Fruit fly (Drosophila melanogaster) whole organism, adult: ENCODE data around the gene CG11563.

Experiments used
- CG11617 ChIP-seq: fragments of 200-800 bp; sonication (Bioruptor generic); optimal IDR thresholded peaks from 2 replicates; lab custom pipeline; 2017; ENCODE audit warnings: mild to moderate bottlenecking, missing biosample characterization, missing genetic modification reagents, missing genetic modification characterization
- CG12768 ChIP-seq: fragments of 200-800 bp; sonication (Bioruptor generic); optimal IDR thresholded peaks from 2 replicates; lab custom pipeline; 2017; ENCODE audit warnings: missing biosample characterization, missing genetic modification characterization, mild to moderate bottlenecking, moderate library complexity, missing genetic modification reagents
- CG14711 ChIP-seq: fragments of 200-800 bp; sonication (Bioruptor generic); optimal IDR thresholded peaks from 2 replicates; lab custom pipeline; 2018; ENCODE audit warnings: missing biosample characterization, mild to moderate bottlenecking, missing genetic modification characterization, moderate library complexity
- CG1620 ChIP-seq: fragments of 200-800 bp; sonication (Bioruptor generic); optimal IDR thresholded peaks from 2 replicates; lab custom pipeline; 2016; ENCODE audit warnings: missing biosample characterization, missing genetic modification characterization
- CG33017 ChIP-seq: fragments of 200-800 bp; sonication (Bioruptor generic); optimal IDR thresholded peaks from 2 replicates; lab custom pipeline; 2018; ENCODE audit warnings: missing biosample characterization, mild to moderate bottlenecking, missing genetic modification characterization, moderate library complexity
- CG5204 ChIP-seq: fragments of 200-800 bp; sonication (Bioruptor generic); optimal IDR thresholded peaks from 2 replicates; lab custom pipeline; 2016; ENCODE audit warnings: missing biosample characterization, missing genetic modification characterization
- CG7045 ChIP-seq: fragments of 200-800 bp; sonication (Bioruptor generic); optimal IDR thresholded peaks from 2 replicates; lab custom pipeline; 2017; ENCODE audit warnings: missing biosample characterization, mild to moderate bottlenecking, missing genetic modification characterization
- CG7101 ChIP-seq: fragments of 200-800 bp; sonication (Bioruptor generic); optimal IDR thresholded peaks from 2 replicates; lab custom pipeline; 2018; ENCODE audit warnings: missing biosample characterization, mild to moderate bottlenecking, missing genetic modification characterization, moderate library complexity
- Clk ChIP-seq: fragments of 200-800 bp; sonication (Bioruptor generic); optimal IDR thresholded peaks from 2 replicates; lab custom pipeline; 2017; ENCODE audit warnings: missing biosample characterization, missing genetic modification characterization
- Crg-1 ChIP-seq: fragments of 200-800 bp; sonication (Bioruptor generic); optimal IDR thresholded peaks from 2 replicates; lab custom pipeline; 2016; ENCODE audit warnings: missing biosample characterization, missing genetic modification characterization
- Hr96 ChIP-seq: fragments of 200-800 bp; sonication (Bioruptor generic); optimal IDR thresholded peaks from 2 replicates; lab custom pipeline; 2016; ENCODE audit warnings: missing biosample characterization, missing genetic modification characterization
- Mnt ChIP-seq: fragments of 200-800 bp; sonication (Bioruptor generic); optimal IDR thresholded peaks from 2 replicates; lab custom pipeline; 2016; ENCODE audit warnings: missing biosample characterization, mild to moderate bottlenecking, missing genetic modification characterization
- bab1 ChIP-seq: fragments of 200-800 bp; sonication (Bioruptor generic); optimal IDR thresholded peaks from 3 replicates; lab custom pipeline; 2019; ENCODE audit warnings: missing biosample characterization, mild to moderate bottlenecking, missing genetic modification characterization, moderate library complexity
- cic ChIP-seq: fragments of 200-800 bp; sonication (Bioruptor generic); optimal IDR thresholded peaks from 2 replicates; lab custom pipeline; 2017; ENCODE audit warnings: missing biosample characterization, mild to moderate bottlenecking, missing genetic modification characterization, moderate library complexity
- cnc ChIP-seq, 2 experiments: fragments of >200 bp; optimal IDR thresholded peaks; 2 replicates each; lab custom pipeline; 2017
- kay ChIP-seq: fragments of 200-800 bp; sonication (Bioruptor generic); peaks from one replicate; lab custom pipeline; 2016; ENCODE audit warnings: missing biosample characterization, missing genetic modification characterization, borderline replicate concordance
- ovo ChIP-seq: fragments of 200-800 bp; sonication (Bioruptor generic); optimal IDR thresholded peaks from 2 replicates; lab custom pipeline; 2016; ENCODE audit warnings: missing biosample characterization, missing genetic modification characterization
- pad ChIP-seq: fragments of 200-800 bp; sonication (Bioruptor generic); optimal IDR thresholded peaks from 3 replicates; lab custom pipeline; 2017; ENCODE audit warnings: missing biosample characterization, missing genetic modification characterization, mild to moderate bottlenecking, moderate library complexity, missing genetic modification reagents
- tj ChIP-seq: fragments of 200-800 bp; sonication (Bioruptor generic); optimal IDR thresholded peaks from 3 replicates; lab custom pipeline; 2017; ENCODE audit warnings: missing biosample characterization, mild to moderate bottlenecking, missing genetic modification characterization, moderate library complexity
- toe ChIP-seq: fragments of 200-800 bp; sonication (Bioruptor generic); optimal IDR thresholded peaks from 2 replicates; lab custom pipeline; 2016; ENCODE audit warnings: missing biosample characterization, missing genetic modification characterization

Gene CG11563

dm6 chr3R:31721466-31721865 is 15.4 kb upstream of the CG11563 start:
- TF ChIP-seq Hr96 (GFP tag; lab: Kevin White, UChicago) (no peak), CG5204 (GFP tag; lab: Kevin White, UChicago) (no peak), kay (GFP tag; lab: Kevin White, UChicago) (no peak), cic (GFP tag; lab: Kevin White, UChicago) (no peak), ovo (GFP tag; lab: Kevin White, UChicago) (no peak), CG1620 (no peak), tj (GFP tag; lab: Kevin White, UChicago) (no peak), pad (no peak), CG12768 (no peak), bab1 (GFP tag; lab: Kevin White, UChicago) (no peak), Mnt (GFP tag; lab: Kevin White, UChicago) (no peak), CG33017 (tag; lab: Kevin White, UChicago) (no peak), CG14711 (tag; lab: Kevin White, UChicago) (no peak), CG11617 (no peak), Crg-1 (GFP tag; lab: Kevin White, UChicago) (no peak), cnc (optimal IDR thresholded peaks at IDR 0.05; lab: Kevin White, UChicago) (no peak), CG7045 (GFP tag; lab: Kevin White, UChicago) (no peak), toe (no peak), CG7101 (no peak)

DNA sequence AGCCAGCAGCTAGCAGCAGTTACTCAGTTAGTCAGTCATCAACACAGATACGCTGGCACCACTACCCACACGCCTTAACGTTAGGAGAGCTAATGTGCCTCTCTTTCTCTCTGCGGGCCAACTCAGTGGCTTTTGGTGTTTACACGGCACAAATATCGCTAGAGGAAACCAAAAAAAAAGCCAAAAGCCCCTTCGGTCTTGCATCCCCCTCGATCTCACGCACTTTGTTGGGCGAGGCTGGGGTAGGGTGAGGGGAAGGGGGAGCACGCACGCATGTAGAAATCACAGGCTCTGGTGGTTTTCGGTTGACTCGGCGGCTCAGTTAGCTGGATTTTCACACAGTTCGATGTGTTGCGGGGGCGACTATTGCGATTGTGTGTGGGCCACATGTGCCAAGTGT is 14.9 kb upstream of the CG11563 start:
- no peak for TF ChIP-seq CG14711 (tag; lab: Kevin White, UChicago)
- no peak for TF ChIP-seq toe

dm6 chr3R:31723206-31723933 is 13.5 kb upstream of the CG11563 start:
- TF ChIP-seq CG12768 (no peak), cnc (optimal IDR thresholded peaks at IDR 0.05; lab: Kevin White, UChicago) (no peak), pad (peak; percentile 27), CG7045 (GFP tag; lab: Kevin White, UChicago) (no peak), Hr96 (GFP tag; lab: Kevin White, UChicago) (no peak), CG1620 (no peak), CG7101 (no peak), Clk (no peak), CG14711 (tag; lab: Kevin White, UChicago) (no peak), tj (GFP tag; lab: Kevin White, UChicago) (no peak), Crg-1 (GFP tag; lab: Kevin White, UChicago) (no peak), CG11617 (no peak), ovo (GFP tag; lab: Kevin White, UChicago) (peak; percentile 7), toe (peak; percentile 39), CG33017 (tag; lab: Kevin White, UChicago) (no peak), bab1 (GFP tag; lab: Kevin White, UChicago) (no peak), CG5204 (GFP tag; lab: Kevin White, UChicago) (no peak), Mnt (GFP tag; lab: Kevin White, UChicago) (no peak), cic (GFP tag; lab: Kevin White, UChicago) (no peak), kay (GFP tag; lab: Kevin White, UChicago) (no peak)

DNA sequence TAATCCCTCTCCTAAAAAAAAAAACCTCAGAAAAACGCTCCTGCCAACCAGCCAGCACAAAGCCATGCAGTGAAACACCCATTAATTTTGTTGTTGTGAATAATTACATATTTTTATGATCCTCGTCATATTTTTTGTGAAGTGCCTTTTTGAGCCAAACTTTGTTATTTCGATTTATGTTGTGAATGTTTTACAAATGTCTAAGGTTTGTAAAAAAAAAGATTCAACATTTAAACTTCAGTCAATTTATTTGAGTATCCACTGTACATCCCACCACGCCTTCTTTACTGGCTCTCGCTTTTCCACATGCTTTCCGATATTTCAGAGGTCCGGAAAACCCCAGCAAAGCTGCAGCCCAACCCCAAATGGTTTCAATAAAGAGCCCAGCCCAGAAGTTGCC is 12.7 kb upstream of the CG11563 start:
- TF ChIP-seq CG33017 (tag; lab: Kevin White, UChicago) (no peak), kay (GFP tag; lab: Kevin White, UChicago) (peak; percentile 32)

DNA sequence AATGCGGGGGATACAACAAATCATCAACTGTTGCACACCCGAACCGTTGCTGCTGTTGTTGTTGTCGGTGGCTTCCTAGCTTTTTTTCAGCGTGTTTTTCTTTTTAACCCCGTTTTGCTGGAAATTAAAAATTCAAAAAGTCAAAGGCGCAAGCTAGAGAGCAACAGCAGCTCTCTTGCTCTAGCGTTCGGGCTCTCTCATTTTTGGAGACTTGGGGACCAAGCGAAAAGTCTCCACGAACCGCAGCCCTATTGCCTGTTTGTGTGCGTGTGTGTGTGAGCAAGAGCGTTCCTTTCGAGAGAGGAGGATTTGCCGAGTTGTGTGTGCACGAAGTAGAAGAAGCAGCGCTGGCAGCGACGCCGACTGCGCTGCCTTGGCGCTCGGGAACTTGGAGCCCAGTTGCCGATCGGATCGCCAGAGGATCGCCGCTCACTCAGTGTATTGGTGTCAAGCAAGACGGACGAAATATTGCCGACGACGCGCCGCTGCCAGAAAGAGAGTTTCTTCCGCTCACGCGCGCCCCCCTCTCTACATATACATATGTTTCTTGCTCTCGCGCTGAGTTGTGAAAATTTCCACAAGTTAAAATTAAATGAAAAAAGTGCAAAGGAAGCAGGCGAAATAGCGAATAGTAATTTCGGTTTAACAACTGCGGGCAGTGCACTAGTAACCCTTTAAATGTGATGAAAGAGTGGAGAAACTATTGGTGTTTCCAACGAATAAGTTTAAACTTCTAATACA is 12.1 kb upstream of the CG11563 start:
- no peak for TF ChIP-seq CG1620
- TF ChIP-seq bab1 (GFP tag; lab: Kevin White, UChicago) = peak; percentile 37
- peak; percentile 36 for TF ChIP-seq pad
- peak; percentile 73 for TF ChIP-seq tj (GFP tag; lab: Kevin White, UChicago)

- TF ChIP-seq CG12768 (peak; percentile 61), CG7045 (GFP tag; lab: Kevin White, UChicago) (no peak), cnc (optimal IDR thresholded peaks at IDR 0.05; lab: Kevin White, UChicago) (no peak), CG11617 (peak; percentile 12), Hr96 (GFP tag; lab: Kevin White, UChicago) (no peak), tj (GFP tag; lab: Kevin White, UChicago) (peak; percentile 23), CG7101 (peak; percentile 6), ovo (GFP tag; lab: Kevin White, UChicago) (peak; percentile 68), CG1620 (no peak), CG5204 (GFP tag; lab: Kevin White, UChicago) (no peak), CG33017 (tag; lab: Kevin White, UChicago) (peak; percentile 32), bab1 (GFP tag; lab: Kevin White, UChicago) (no peak), kay (GFP tag; lab: Kevin White, UChicago) (no peak), Mnt (GFP tag; lab: Kevin White, UChicago) (no peak), Crg-1 (GFP tag; lab: Kevin White, UChicago) (no peak), toe (peak; percentile 70), CG14711 (tag; lab: Kevin White, UChicago) (no peak), Clk (no peak), pad (peak; percentile 91), cic (GFP tag; lab: Kevin White, UChicago) (peak; percentile 66)
Observed at dm6 chr3R:31725486-31726227, 11.2 kb upstream of the CG11563 start.
